Fruit fly (Drosophila melanogaster) whole organism, embryonic: ENCODE data around the gene mahe.

Experiments used
- Abd-B ChIP-seq: fragments of 200-800 bp; sonication (Bioruptor generic); optimal IDR thresholded peaks from 2 replicates; lab custom pipeline; 2018; ENCODE audit warnings: missing biosample characterization, mild to moderate bottlenecking, missing genetic modification characterization, moderate library complexity
- Antp ChIP-seq: fragments of 200-800 bp; sonication (Bioruptor generic); optimal IDR thresholded peaks from 3 replicates; lab custom pipeline; 2016; ENCODE audit warnings: missing biosample characterization, missing genetic modification characterization
- Blimp-1 ChIP-seq: fragments of 200-800 bp; sonication (Bioruptor generic); optimal IDR thresholded peaks from 3 replicates; lab custom pipeline; 2018; ENCODE audit warnings: missing biosample characterization, missing genetic modification characterization, mild to moderate bottlenecking, moderate library complexity, missing genetic modification reagents
- CG10366 ChIP-seq: fragments of 200-800 bp; sonication (Bioruptor generic); IDR thresholded peaks from 2 replicates; pipeline ENCODE4 v1.3.6; 2022; ENCODE audit warnings: missing biosample characterization, missing genetic modification characterization
- CG10431 ChIP-seq: fragments of 200-800 bp; sonication (Bioruptor generic); optimal IDR thresholded peaks from 3 replicates; lab custom pipeline; 2018; ENCODE audit warnings: missing biosample characterization, mild to moderate bottlenecking, missing genetic modification characterization
- CG10654 ChIP-seq: fragments of 200-800 bp; sonication (Bioruptor generic); optimal IDR thresholded peaks from 2 replicates; lab custom pipeline; 2016; ENCODE audit warnings: missing biosample characterization, missing genetic modification characterization
- CG12744 ChIP-seq: fragments of 200-800 bp; sonication (Bioruptor generic); optimal IDR thresholded peaks from 2 replicates; lab custom pipeline; 2016; ENCODE audit warnings: missing biosample characterization, missing genetic modification characterization
- CG13287 ChIP-seq: fragments of 200-800 bp; sonication (Bioruptor generic); IDR thresholded peaks from 2 replicates; pipeline ENCODE4 v1.3.6; 2022; ENCODE audit warnings: missing biosample characterization, missing genetic modification characterization; ENCODE audit not compliant: partially characterized antibody
- CG14860 ChIP-seq: fragments of 200-800 bp; sonication (Bioruptor generic); IDR thresholded peaks from 3 replicates; pipeline ENCODE4 v1.3.6; 2022; ENCODE audit warnings: missing biosample characterization, missing genetic modification characterization; ENCODE audit not compliant: partially characterized antibody
- CG17829 ChIP-seq: fragments of 200-800 bp; optimal IDR thresholded peaks from 2 replicates; lab custom pipeline; 2019; ENCODE audit warnings: missing biosample characterization, mild to moderate bottlenecking, missing genetic modification characterization, moderate library complexity
- CG18599 ChIP-seq: fragments of 200-800 bp; sonication (Bioruptor generic); optimal IDR thresholded peaks from 3 replicates; lab custom pipeline; 2017; ENCODE audit warnings: missing biosample characterization, missing genetic modification characterization, mild to moderate bottlenecking, moderate library complexity, missing genetic modification reagents
- CG2202 ChIP-seq: fragments of 200-800 bp; sonication (Bioruptor generic); optimal IDR thresholded peaks from 2 replicates; lab custom pipeline; 2018; ENCODE audit warnings: missing biosample characterization, mild to moderate bottlenecking, missing genetic modification characterization
- CG2678 ChIP-seq: fragments of 200-800 bp; sonication (Bioruptor generic); optimal IDR thresholded peaks from 3 replicates; lab custom pipeline; 2019; ENCODE audit warnings: missing biosample characterization, mild to moderate bottlenecking, missing genetic modification characterization, moderate library complexity
- CG30403 ChIP-seq: fragments of 200-800 bp; sonication (Bioruptor generic); optimal IDR thresholded peaks from 3 replicates; lab custom pipeline; 2016; ENCODE audit warnings: missing biosample characterization, missing genetic modification characterization
- CG33213 ChIP-seq: fragments of 200-800 bp; sonication (Bioruptor generic); optimal IDR thresholded peaks from 3 replicates; lab custom pipeline; 2016; ENCODE audit warnings: missing biosample characterization, missing genetic modification characterization
- CG33557 ChIP-seq: fragments of 200-800 bp; sonication (Bioruptor generic); optimal IDR thresholded peaks from 2 replicates; lab custom pipeline; 2019; ENCODE audit warnings: missing biosample characterization, mild to moderate bottlenecking, missing genetic modification characterization, moderate library complexity
- CG34224 ChIP-seq: fragments of 200-800 bp; sonication (Bioruptor generic); IDR thresholded peaks from 3 replicates; pipeline ENCODE4 v1.3.6; 2022; ENCODE audit warnings: missing biosample characterization, missing genetic modification characterization; ENCODE audit not compliant: partially characterized antibody
- CG3838 ChIP-seq: fragments of 200-800 bp; sonication (Bioruptor generic); optimal IDR thresholded peaks from 3 replicates; lab custom pipeline; 2016; ENCODE audit warnings: missing biosample characterization, missing genetic modification characterization
- CG4424 ChIP-seq: fragments of 200-800 bp; sonication (Bioruptor generic); optimal IDR thresholded peaks from 3 replicates; lab custom pipeline; 2016; ENCODE audit warnings: missing biosample characterization, missing genetic modification characterization
- CG6683 ChIP-seq: fragments of 200-800 bp; sonication (Bioruptor generic); optimal IDR thresholded peaks from 2 replicates; lab custom pipeline; 2017; ENCODE audit warnings: missing biosample characterization, mild to moderate bottlenecking, missing genetic modification characterization, missing genetic modification reagents
- CG6813 ChIP-seq: fragments of 200-800 bp; sonication (Bioruptor generic); optimal IDR thresholded peaks from 2 replicates; lab custom pipeline; 2017; ENCODE audit warnings: missing biosample characterization, missing genetic modification characterization, mild to moderate bottlenecking, moderate library complexity, missing genetic modification reagents
- CG7963 ChIP-seq: fragments of 200-800 bp; sonication (Bioruptor generic); IDR thresholded peaks from 3 replicates; pipeline ENCODE4 v1.3.6; 2022; ENCODE audit warnings: missing biosample characterization, missing genetic modification characterization; ENCODE audit not compliant: partially characterized antibody
- CG9797 ChIP-seq: fragments of 200-800 bp; sonication (Bioruptor generic); optimal IDR thresholded peaks from 3 replicates; lab custom pipeline; 2018; ENCODE audit warnings: missing biosample characterization, mild to moderate bottlenecking, missing genetic modification characterization
- CG9817 ChIP-seq: fragments of 200-800 bp; sonication (Bioruptor generic); optimal IDR thresholded peaks from 2 replicates; lab custom pipeline; 2018; ENCODE audit warnings: missing biosample characterization, mild to moderate bottlenecking, missing genetic modification characterization, moderate library complexity
- CHES-1-like ChIP-seq: fragments of 200-800 bp; sonication (Bioruptor generic); optimal IDR thresholded peaks from 2 replicates; lab custom pipeline; 2016; ENCODE audit warnings: missing biosample characterization, missing genetic modification characterization
- D ChIP-seq, 2 experiments: fragments of 200-800 bp in 1 of 2; fragments of >200 bp in 1 of 2; sonication (Bioruptor generic) in 1 of 2; optimal IDR thresholded peaks; 2 replicates in 1 of 2; 3 replicates in 1 of 2; lab custom pipeline; 2017; ENCODE audit warnings: mild to moderate bottlenecking in 1 of 2, missing biosample characterization in 1 of 2, missing genetic modification characterization in 1 of 2, missing genetic modification reagents in 1 of 2
- Dp ChIP-seq: fragments of 200-800 bp; sonication (Bioruptor generic); optimal IDR thresholded peaks from 2 replicates; lab custom pipeline; 2018; ENCODE audit warnings: missing biosample characterization, mild to moderate bottlenecking, missing genetic modification characterization, moderate library complexity
- Ets97D ChIP-seq: fragments of 200-800 bp; sonication (Bioruptor generic); optimal IDR thresholded peaks from 3 replicates; lab custom pipeline; 2016; ENCODE audit warnings: missing biosample characterization, missing genetic modification characterization
- Fer2 ChIP-seq: fragments of 200-800 bp; sonication (Bioruptor generic); optimal IDR thresholded peaks from 2 replicates; lab custom pipeline; 2018; ENCODE audit warnings: missing biosample characterization, mild to moderate bottlenecking, missing genetic modification characterization, moderate library complexity
- Hand ChIP-seq: fragments of 200-800 bp; sonication (Bioruptor generic); optimal IDR thresholded peaks from 2 replicates; lab custom pipeline; 2017; ENCODE audit warnings: mild to moderate bottlenecking, missing biosample characterization, missing genetic modification reagents, missing genetic modification characterization
- Hmr ChIP-seq: fragments of 200-800 bp; sonication (Bioruptor generic); optimal IDR thresholded peaks from 3 replicates; lab custom pipeline; 2017; ENCODE audit warnings: mild to moderate bottlenecking, missing biosample characterization, missing genetic modification reagents, missing genetic modification characterization
- Hr51 ChIP-seq, 2 experiments: fragments of 200-800 bp; sonication (Bioruptor generic); optimal IDR thresholded peaks; 2 replicates in 1 of 2; 3 replicates in 1 of 2; lab custom pipeline; 2016 to 2018; ENCODE audit warnings: missing biosample characterization in 2 of 2, missing genetic modification characterization in 2 of 2, mild to moderate bottlenecking in 1 of 2, moderate library complexity in 1 of 2
- Myb ChIP-seq: fragments of 200-800 bp; sonication (Bioruptor generic); optimal IDR thresholded peaks from 2 replicates; lab custom pipeline; 2016; ENCODE audit warnings: missing biosample characterization, missing genetic modification characterization
- Six4 ChIP-seq: fragments of 200-800 bp; sonication (Bioruptor generic); optimal IDR thresholded peaks from 2 replicates; lab custom pipeline; 2016; ENCODE audit warnings: missing biosample characterization, missing genetic modification characterization
- Sry-δ ChIP-seq: fragments of 200-800 bp; sonication (Bioruptor generic); optimal IDR thresholded peaks from 2 replicates; lab custom pipeline; 2016; ENCODE audit warnings: missing biosample characterization, missing genetic modification characterization
- ara ChIP-seq: fragments of 200-800 bp; sonication (Bioruptor generic); IDR thresholded peaks from 2 replicates; pipeline ENCODE4 v1.3.6; 2022; ENCODE audit warnings: missing biosample characterization, missing genetic modification characterization
- dmrt99B ChIP-seq: fragments of 200-800 bp; sonication (Bioruptor generic); optimal IDR thresholded peaks from 2 replicates; lab custom pipeline; 2018; ENCODE audit warnings: missing biosample characterization, mild to moderate bottlenecking, missing genetic modification characterization, moderate library complexity
- gfzf ChIP-seq: fragments of 200-800 bp; sonication (Bioruptor generic); optimal IDR thresholded peaks from 2 replicates; lab custom pipeline; 2016; ENCODE audit warnings: missing biosample characterization, mild to moderate bottlenecking, missing genetic modification characterization, moderate library complexity
- inv ChIP-seq: fragments of 200-800 bp; sonication (Bioruptor generic); IDR thresholded peaks from 2 replicates; pipeline ENCODE4 v1.3.6; 2022; ENCODE audit warnings: missing biosample characterization, missing genetic modification characterization; ENCODE audit not compliant: partially characterized antibody
- jumu ChIP-seq: fragments of 200-800 bp; sonication (Bioruptor generic); optimal IDR thresholded peaks from 3 replicates; lab custom pipeline; 2016; ENCODE audit warnings: missing biosample characterization, missing genetic modification characterization
- kah ChIP-seq: fragments of 200-800 bp; sonication (Bioruptor generic); optimal IDR thresholded peaks from 2 replicates; lab custom pipeline; 2018; ENCODE audit warnings: missing biosample characterization, mild to moderate bottlenecking, missing genetic modification characterization
- lilli ChIP-seq: fragments of 200-800 bp; sonication (Bioruptor generic); optimal IDR thresholded peaks from 3 replicates; lab custom pipeline; 2016; ENCODE audit warnings: missing biosample characterization, missing genetic modification characterization
- lola ChIP-seq, 3 experiments: fragments of >200 bp in 2 of 3; fragments of 200-800 bp in 1 of 3; sonication (Bioruptor generic) in 1 of 3; optimal IDR thresholded peaks; 2 replicates each; lab custom pipeline; 2017 to 2019; ENCODE audit warnings: missing biosample characterization in 3 of 3, missing genetic modification characterization in 3 of 3, mild to moderate bottlenecking in 1 of 3, moderate library complexity in 1 of 3
- nerfin-1 ChIP-seq: fragments of 200-800 bp; sonication (Bioruptor generic); optimal IDR thresholded peaks from 3 replicates; lab custom pipeline; 2019; ENCODE audit warnings: missing biosample characterization, mild to moderate bottlenecking, missing genetic modification characterization, moderate library complexity
- phol ChIP-seq: fragments of 200-800 bp; sonication (Bioruptor generic); optimal IDR thresholded peaks from 3 replicates; lab custom pipeline; 2018; ENCODE audit warnings: missing biosample characterization, mild to moderate bottlenecking, missing genetic modification characterization, moderate library complexity
- ssp ChIP-seq: fragments of 200-800 bp; sonication (Bioruptor generic); IDR thresholded peaks from 2 replicates; pipeline ENCODE4 v1.3.6; 2022; ENCODE audit warnings: missing biosample characterization, missing genetic modification characterization
- sug ChIP-seq: fragments of 200-800 bp; optimal IDR thresholded peaks from 2 replicates; lab custom pipeline; 2019; ENCODE audit warnings: missing biosample characterization, mild to moderate bottlenecking, missing genetic modification characterization, moderate library complexity

The mahe gene

dm6 chrX:7968215-7968799 lies 37.1 kb upstream of the mahe start, which contains the start of gene sws (continued):
- peak; percentile 29 for TF ChIP-seq Six4 (GFP tag; lab: Kevin White, UChicago)
- TF ChIP-seq CG13287, result peak; percentile 73
- peak; percentile 47 for TF ChIP-seq Hmr (GFP tag; lab: Kevin White, UChicago)
- TF ChIP-seq jumu, result no peak
- TF ChIP-seq CG30403 (GFP tag; lab: Kevin White, UChicago), result peak; percentile 60
- peak in 1 of 2 experiments; percentile 64 for TF ChIP-seq Hr51 (GFP tag; optimal IDR thresholded peaks at IDR 0.05; lab: Kevin White, UChicago)
- TF ChIP-seq D (optimal IDR thresholded peaks at IDR 0.05; lab: Kevin White, UChicago), result no peak
- no peak for TF ChIP-seq D (GFP tag; optimal IDR thresholded peaks at IDR 0.05; lab: Kevin White, UChicago)
- TF ChIP-seq CG10654 (GFP tag; lab: Kevin White, UChicago), result peak; percentile 20
- TF ChIP-seq Fer2 (tag; lab: Kevin White, UChicago), result peak; percentile 19
- TF ChIP-seq Myb (GFP tag; lab: Kevin White, UChicago), result peak; percentile 15
- TF ChIP-seq Hand (GFP tag; lab: Kevin White, UChicago), result no peak
- TF ChIP-seq dmrt99B (tag; lab: Kevin White, UChicago), result peak; percentile 16
- TF ChIP-seq phol (tag; lab: Kevin White, UChicago), result peak; percentile 59
- TF ChIP-seq Blimp-1 (GFP tag; lab: Kevin White, UChicago), result peak; percentile 43
- peak; percentile 19 for TF ChIP-seq sug
- TF ChIP-seq CG9797 (GFP tag; lab: Kevin White, UChicago), result peak; percentile 14
- TF ChIP-seq ara (GFP tag; lab: Robert Waterston, UW), result no peak
- TF ChIP-seq Sry-δ (GFP tag; lab: Kevin White, UChicago), result peak; percentile 57
- no peak for TF ChIP-seq CHES-1-like (GFP tag; lab: Kevin White, UChicago)
- TF ChIP-seq lilli (GFP tag; lab: Kevin White, UChicago), result peak; percentile 25
- TF ChIP-seq CG7963, result no peak
- peak; percentile 41 for TF ChIP-seq Abd-B (GFP tag; lab: Kevin White, UChicago)
- no peak for TF ChIP-seq CG12744 (GFP tag; lab: Kevin White, UChicago)
- peak; percentile 33 for TF ChIP-seq CG9817 (tag; lab: Kevin White, UChicago)
- peak; percentile 40 for TF ChIP-seq Ets97D
- TF ChIP-seq kah (GFP tag; lab: Kevin White, UChicago), result no peak
- TF ChIP-seq CG33557 (GFP tag; lab: Kevin White, UChicago), result peak; percentile 1
- TF ChIP-seq CG14860 (GFP tag; lab: Robert Waterston, UW), result peak; percentile 67
- TF ChIP-seq CG4424 (GFP tag; lab: Kevin White, UChicago), result peak; percentile 10
- TF ChIP-seq nerfin-1, result no peak
- peak; percentile 36 for TF ChIP-seq gfzf (GFP tag; lab: Kevin White, UChicago)
- TF ChIP-seq inv (GFP tag; lab: Robert Waterston, UW), result peak; percentile 59
- peak; percentile 45 for TF ChIP-seq CG17829
- TF ChIP-seq CG10431, result peak; percentile 4
- no peak for TF ChIP-seq Antp (GFP tag; lab: Kevin White, UChicago)
- peak; percentile 12; the same call in 1 of the 2 replicates for TF ChIP-seq CG10366 (GFP tag; lab: Robert Waterston, UW)
- TF ChIP-seq CG33213 (GFP tag; lab: Kevin White, UChicago), result no peak
- TF ChIP-seq CG6813, result no peak
- TF ChIP-seq lola (GFP tag; optimal IDR thresholded peaks at IDR 0.05; lab: Kevin White, UChicago), result peak in 1 of 3 experiments; percentile 21
- no peak for TF ChIP-seq ssp (GFP tag; lab: Robert Waterston, UW)
- peak; percentile 53 for TF ChIP-seq Dp (GFP tag; lab: Kevin White, UChicago)
- TF ChIP-seq CG34224 (GFP tag; lab: Robert Waterston, UW), result peak; percentile 71; the same call in 2 of the 3 replicates
- peak; percentile 67 for TF ChIP-seq CG18599 (GFP tag; lab: Kevin White, UChicago)
- TF ChIP-seq CG6683 (GFP tag; lab: Kevin White, UChicago), result no peak
- TF ChIP-seq CG3838 (GFP tag; lab: Kevin White, UChicago), result no peak
- TF ChIP-seq CG2678 (tag; lab: Kevin White, UChicago), result peak; percentile 63
- no peak for TF ChIP-seq CG2202
